Fruit fly (Drosophila melanogaster): ENCODE measurements around the gene Adgf-A.

Gene Adgf-A

dm6 chr3L:17802107-17802506, 38.1 kb upstream of the Adgf-A start, which contains the start of gene NUCB1 (continued):
- TF ChIP-seq CG9797 (GFP tag; optimal IDR thresholded peaks at IDR 0.05), result peak; percentile 89
- TF ChIP-seq trh (GFP tag; optimal IDR thresholded peaks at IDR 0.05), result no peak
- TF ChIP-seq fu2 (GFP tag; optimal IDR thresholded peaks at IDR 0.05), result peak; percentile 48
- TF ChIP-seq jigr1 (GFP tag; IDR thresholded peaks at IDR 0.05), result no peak
- TF ChIP-seq CG16815 (GFP tag; optimal IDR thresholded peaks at IDR 0.05), result no peak
- no peak for TF ChIP-seq CG8281 (tag; optimal IDR thresholded peaks at IDR 0.05)
- no peak for TF ChIP-seq CG13775 (GFP tag; optimal IDR thresholded peaks at IDR 0.05)
- no peak for TF ChIP-seq CG11560 (tag; IDR thresholded peaks at IDR 0.05)
- TF ChIP-seq CG6175 (GFP tag; IDR thresholded peaks at IDR 0.05), result no peak; the same call in 2 of the 3 replicates
- peak; percentile 46 for TF ChIP-seq Dad (GFP tag; optimal IDR thresholded peaks at IDR 0.05)
- TF ChIP-seq D19A (tag; optimal IDR thresholded peaks at IDR 0.05), result no peak
- TF ChIP-seq CG15073 (GFP tag; optimal IDR thresholded peaks at IDR 0.05), result no peak
- TF ChIP-seq CG11093 (GFP tag; IDR thresholded peaks at IDR 0.05), result no peak
- no peak; the same call in 1 of the 2 replicates for TF ChIP-seq tna (GFP tag; IDR thresholded peaks at IDR 0.05; ENCODE audit: partially characterized antibody)
- no peak for TF ChIP-seq Mrtf (GFP tag; IDR thresholded peaks at IDR 0.05)
- TF ChIP-seq CG7372 (GFP tag; IDR thresholded peaks at IDR 0.05), result no peak
- TF ChIP-seq Lhr (GFP tag; optimal IDR thresholded peaks at IDR 0.05), result peak; percentile 85
- peak; percentile 68 for TF ChIP-seq CG9932 (GFP tag; IDR thresholded peaks at IDR 0.05)
- no peak for TF ChIP-seq CG2199 (GFP tag; IDR thresholded peaks at IDR 0.05)
- TF ChIP-seq CG9437 (GFP tag; optimal IDR thresholded peaks at IDR 0.05), result no peak
- TF ChIP-seq so (GFP tag; IDR thresholded peaks at IDR 0.05), result no peak
- peak; percentile 18 for TF ChIP-seq CG3163 (GFP tag; optimal IDR thresholded peaks at IDR 0.05)
- no peak; the same call in 1 of the 2 replicates for TF ChIP-seq CG8765 (GFP tag; IDR thresholded peaks at IDR 0.05)
- TF ChIP-seq CG13894 (tag; optimal IDR thresholded peaks at IDR 0.05), result no peak
- TF ChIP-seq CG9817 (tag; optimal IDR thresholded peaks at IDR 0.05), result no peak
- peak; percentile 77 for TF ChIP-seq nmo (GFP tag; optimal IDR thresholded peaks at IDR 0.05)
- TF ChIP-seq p53 (GFP tag; optimal IDR thresholded peaks at IDR 0.05), result no peak
- peak; percentile 7 for TF ChIP-seq CG7786 (GFP tag; optimal IDR thresholded peaks at IDR 0.05)
- TF ChIP-seq sug (tag; optimal IDR thresholded peaks at IDR 0.05), result no peak
- TF ChIP-seq CTCF (GFP tag; optimal IDR thresholded peaks at IDR 0.05), result no peak
- TF ChIP-seq tup (GFP tag; optimal IDR thresholded peaks at IDR 0.05), result peak; percentile 27
- no peak for TF ChIP-seq CG6683 (GFP tag; optimal IDR thresholded peaks at IDR 0.05)
- TF ChIP-seq CG7556 (GFP tag; optimal IDR thresholded peaks at IDR 0.05), result no peak
- no peak for TF ChIP-seq danr (GFP tag; IDR thresholded peaks at IDR 0.05)
- no peak for TF ChIP-seq CG12071 (GFP tag; optimal IDR thresholded peaks at IDR 0.05)
- peak; percentile 13 for TF ChIP-seq HLH54F (GFP tag; optimal IDR thresholded peaks at IDR 0.05)
- TF ChIP-seq dmrt11E (tag; optimal IDR thresholded peaks at IDR 0.05), result peak; percentile 12
- TF ChIP-seq Lim3 (GFP tag; IDR thresholded peaks at IDR 0.05), result no peak
- TF ChIP-seq CG4282 (GFP tag; optimal IDR thresholded peaks at IDR 0.05), result no peak
- TF ChIP-seq Blimp-1 (GFP tag; optimal IDR thresholded peaks at IDR 0.05), result no peak
- no peak for TF ChIP-seq sd (tag; optimal IDR thresholded peaks at IDR 0.05)
- TF ChIP-seq ap (GFP tag; IDR thresholded peaks at IDR 0.05), result no peak
- TF ChIP-seq pb (GFP tag; optimal IDR thresholded peaks at IDR 0.05), result peak; percentile 20
- no peak for TF ChIP-seq CG12236 (GFP tag; optimal IDR thresholded peaks at IDR 0.05)
- no peak for TF ChIP-seq Sox100B (GFP tag; optimal IDR thresholded peaks at IDR 0.05)
- no peak for TF ChIP-seq gt (GFP tag; IDR thresholded peaks at IDR 0.05)
- TF ChIP-seq en (GFP tag; optimal IDR thresholded peaks at IDR 0.05), result no peak
- no peak for TF ChIP-seq CG11504 (tag; optimal IDR thresholded peaks at IDR 0.05)
- peak; percentile 15 for TF ChIP-seq Camta (GFP tag; optimal IDR thresholded peaks at IDR 0.05)
- TF ChIP-seq ham (GFP tag; IDR thresholded peaks at IDR 0.05), result no peak
- no peak for TF ChIP-seq CG30431 (GFP tag; optimal IDR thresholded peaks at IDR 0.05)
- TF ChIP-seq crc (GFP tag; optimal IDR thresholded peaks at IDR 0.05), result no peak
- TF ChIP-seq chn (GFP tag; optimal IDR thresholded peaks at IDR 0.05), result peak; percentile 3

Data from whole organism, embryonic.